Worm (Caenorhabditis elegans) whole organism, L4/young adult: ENCODE measurements around the gene tag-65.
A peak's percentile ranks its signal among the peaks of the same experiment; 100 is the strongest.

Source experiments
- W03F9.2 ChIP-seq: fragments of 150-350 bp; optimal IDR thresholded peaks from 2 replicates; lab custom pipeline; 2014; ENCODE audit warnings: missing biosample characterization, missing genetic modification characterization
- dao-5 ChIP-seq: sonication (generic microtip); optimal IDR thresholded peaks from 2 replicates; lab custom pipeline; 2016; ENCODE audit warnings: missing genotype, missing genetic modification characterization, moderate library complexity, missing compliant biosample characterization
- him-1 ChIP-seq: sonication (generic microtip); optimal IDR thresholded peaks from 2 replicates; lab custom pipeline; 2016; ENCODE audit warnings: missing genotype, missing genetic modification reagents, missing genetic modification characterization, missing compliant biosample characterization

tag-65 gene

DNA sequence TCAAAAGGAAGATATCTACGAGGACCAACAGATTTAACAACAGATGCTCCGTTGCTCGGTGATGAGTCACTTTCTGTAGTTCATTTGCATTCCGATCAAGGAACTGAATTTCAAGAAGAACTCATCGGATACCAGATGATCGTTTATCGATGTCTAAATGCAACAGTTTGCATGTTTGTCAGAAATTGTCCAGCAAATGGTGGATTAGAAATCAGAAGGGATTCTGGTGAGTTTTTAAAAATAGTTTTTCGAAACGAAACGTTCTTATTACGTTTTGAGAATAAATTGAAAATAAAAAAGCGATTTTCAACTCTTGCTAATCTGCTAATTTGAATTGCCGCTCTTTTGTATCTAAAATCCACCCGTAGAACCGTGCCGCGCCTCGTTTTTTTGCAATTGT is 1.5 kb upstream of the tag-65 start:
- TF ChIP-seq him-1 (tag; lab: Kevin White, UChicago) (no peak), dao-5 (tag; lab: Kevin White, UChicago) (no peak), W03F9.2 (no peak)

DNA sequence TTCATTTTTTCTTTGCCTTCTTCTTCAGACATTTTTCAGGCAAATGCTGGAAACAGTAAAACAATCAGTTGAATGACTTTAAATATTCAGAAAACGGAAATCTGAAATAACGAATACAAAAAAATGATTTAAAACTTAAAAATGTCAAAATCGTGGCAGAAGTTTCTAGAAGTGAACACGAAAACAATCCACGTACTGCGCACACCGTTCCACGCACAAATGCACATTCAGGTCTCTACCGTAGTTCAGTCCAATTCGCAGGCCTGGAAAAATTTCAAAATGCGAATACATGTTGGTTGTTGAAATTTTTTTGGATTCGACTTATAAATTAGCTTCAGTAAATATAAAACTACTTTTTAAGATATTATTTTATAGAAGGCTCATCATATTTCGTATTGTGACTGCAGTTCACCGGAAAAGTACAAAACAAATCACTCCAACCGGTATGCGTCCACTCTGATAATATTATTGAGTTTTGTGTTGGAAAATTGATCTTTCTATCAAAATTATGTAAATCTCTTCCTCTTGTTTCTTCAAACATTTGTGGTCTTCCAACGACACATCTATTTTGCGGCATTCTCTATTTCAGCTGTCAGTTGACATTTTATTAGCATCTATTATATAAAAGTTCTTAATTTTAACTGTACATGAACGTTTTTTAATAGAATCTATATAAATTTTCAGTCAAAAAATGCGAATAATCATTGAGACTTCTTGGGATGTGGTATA is 6.3 kb downstream of the tag-65 start, which contains the start of the genes mip-2 and F58G11.4:
Gene mip-2, minus strand, starts transcription at position 48 of the 729 bp plus-strand sequence.
Gene F58G11.4, plus strand, starts transcription at position 679 of the 729 bp plus-strand sequence.
- TF ChIP-seq him-1 (tag; lab: Kevin White, UChicago) (no peak), dao-5 (tag; lab: Kevin White, UChicago) (no peak), W03F9.2 (no peak)

DNA sequence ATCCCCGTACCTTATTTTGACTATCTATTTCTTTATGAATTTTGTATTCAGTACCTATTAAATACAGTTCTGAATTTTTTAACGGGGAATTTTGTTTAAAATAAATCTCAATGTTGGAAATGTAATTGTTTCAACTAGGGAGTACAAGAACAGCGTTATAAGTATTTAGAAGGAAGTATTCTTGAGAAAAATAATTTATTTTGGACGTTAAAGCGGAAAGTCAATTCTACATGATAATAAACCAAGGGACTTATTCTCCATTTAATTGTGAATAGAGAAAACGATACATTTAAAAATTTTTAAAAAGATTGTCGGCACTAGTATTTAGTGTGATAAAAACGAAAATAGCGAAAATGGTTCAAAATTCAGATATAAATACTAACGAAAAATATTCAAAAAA is 9.2 kb downstream of the tag-65 start:
- TF ChIP-seq him-1 (tag; lab: Kevin White, UChicago) (no peak), dao-5 (tag; lab: Kevin White, UChicago) (no peak), W03F9.2 (no peak)

DNA sequence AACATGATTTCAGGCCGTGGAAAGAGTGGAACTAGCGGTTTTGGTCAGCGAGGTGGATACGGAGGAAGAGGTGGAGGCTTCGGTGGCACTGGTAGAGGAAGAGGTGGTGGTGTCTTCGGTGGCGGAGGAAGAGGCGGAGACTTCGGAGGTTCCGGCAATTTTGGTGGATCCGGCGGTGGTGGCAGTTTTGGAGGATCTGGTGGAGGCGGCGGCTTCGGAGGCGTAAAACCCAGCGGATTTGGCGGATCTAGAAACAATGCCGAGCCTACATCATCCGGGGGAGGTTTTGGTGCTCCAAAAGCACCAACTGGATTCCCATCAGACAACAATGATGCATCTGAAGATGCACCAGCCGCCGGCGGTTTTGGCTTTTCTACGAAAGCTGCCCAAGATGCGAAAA is 10.1 kb downstream of the tag-65 start:
- TF ChIP-seq dao-5 (tag; lab: Kevin White, UChicago) (no peak), W03F9.2 (no peak), him-1 (tag; lab: Kevin White, UChicago) (no peak)

DNA sequence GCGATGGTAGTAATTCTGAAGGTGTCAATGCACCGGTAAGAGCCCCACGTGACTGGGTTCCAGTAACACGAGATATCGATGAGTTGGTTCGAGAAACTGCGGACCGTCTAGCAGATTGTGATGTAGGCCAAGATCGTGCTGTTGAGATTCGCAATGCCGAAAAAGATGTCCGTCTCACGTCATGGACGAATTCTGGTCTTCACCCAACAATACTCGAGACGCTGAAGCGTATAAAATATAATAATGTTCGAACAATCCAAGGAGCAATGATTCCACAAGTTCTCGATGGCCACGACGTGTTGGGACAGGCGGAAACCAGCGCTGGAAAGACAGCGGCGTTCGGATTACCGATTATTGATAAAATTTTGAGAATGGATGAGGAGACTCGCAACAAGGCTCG is 11.9 kb downstream of the tag-65 start:
- TF ChIP-seq W03F9.2 (no peak), him-1 (tag; lab: Kevin White, UChicago) (no peak), dao-5 (tag; lab: Kevin White, UChicago) (no peak)

DNA sequence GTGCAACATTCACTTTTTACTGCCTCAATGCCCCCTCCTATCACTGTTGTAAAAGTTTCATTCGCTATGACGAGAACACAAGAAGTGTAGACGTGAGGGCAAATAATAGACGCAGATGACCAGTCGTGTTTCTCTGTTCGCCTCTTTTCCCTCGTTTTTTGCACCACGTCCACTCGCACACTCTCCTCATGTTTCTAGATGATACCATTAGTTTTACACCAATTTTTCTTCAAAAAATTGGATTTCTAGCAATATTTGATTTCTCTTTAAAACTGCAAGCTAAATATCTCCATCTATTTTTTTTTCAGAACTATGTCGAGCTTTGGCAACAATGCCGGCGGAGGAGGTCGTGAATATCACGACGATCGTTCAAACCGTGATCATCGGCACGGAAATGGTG is 13.3 kb downstream of the tag-65 start, which contains the start of gene rde-12:
Gene rde-12, plus strand, starts transcription at position 301 of the 400 bp plus-strand sequence.
- TF ChIP-seq him-1 (tag; lab: Kevin White, UChicago) (no peak), W03F9.2 (no peak), dao-5 (tag; lab: Kevin White, UChicago) (no peak)

DNA sequence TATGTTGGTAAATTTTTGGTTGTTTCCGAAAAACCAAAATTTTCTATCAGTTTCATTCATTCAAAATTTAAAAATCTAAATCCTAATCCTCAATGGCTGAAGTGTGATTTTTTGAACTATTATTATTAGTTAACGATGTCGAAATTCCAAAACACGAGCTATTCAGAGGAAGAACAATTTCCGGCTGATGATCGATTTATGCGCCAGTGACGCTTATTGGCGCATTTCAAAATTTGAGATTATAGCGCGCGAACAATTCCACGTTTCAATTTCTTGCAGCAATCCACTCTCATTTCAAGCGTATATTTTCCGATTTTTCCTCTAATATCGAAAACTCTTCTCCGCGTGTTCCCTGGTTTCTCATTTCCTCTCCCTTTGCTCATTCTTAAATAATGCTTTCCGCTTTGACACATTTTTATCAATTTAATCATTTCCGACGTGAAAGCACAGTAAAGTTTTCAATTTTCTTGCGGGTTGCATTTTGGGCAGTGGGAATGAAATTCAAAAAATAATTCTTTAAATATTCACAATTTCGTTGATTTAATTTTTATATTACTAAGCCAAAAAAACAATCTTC is 14.0 kb downstream of the tag-65 start:
- TF ChIP-seq him-1 (tag; lab: Kevin White, UChicago): no peak
- TF ChIP-seq dao-5 (tag; lab: Kevin White, UChicago): no peak
- no peak for TF ChIP-seq W03F9.2

DNA sequence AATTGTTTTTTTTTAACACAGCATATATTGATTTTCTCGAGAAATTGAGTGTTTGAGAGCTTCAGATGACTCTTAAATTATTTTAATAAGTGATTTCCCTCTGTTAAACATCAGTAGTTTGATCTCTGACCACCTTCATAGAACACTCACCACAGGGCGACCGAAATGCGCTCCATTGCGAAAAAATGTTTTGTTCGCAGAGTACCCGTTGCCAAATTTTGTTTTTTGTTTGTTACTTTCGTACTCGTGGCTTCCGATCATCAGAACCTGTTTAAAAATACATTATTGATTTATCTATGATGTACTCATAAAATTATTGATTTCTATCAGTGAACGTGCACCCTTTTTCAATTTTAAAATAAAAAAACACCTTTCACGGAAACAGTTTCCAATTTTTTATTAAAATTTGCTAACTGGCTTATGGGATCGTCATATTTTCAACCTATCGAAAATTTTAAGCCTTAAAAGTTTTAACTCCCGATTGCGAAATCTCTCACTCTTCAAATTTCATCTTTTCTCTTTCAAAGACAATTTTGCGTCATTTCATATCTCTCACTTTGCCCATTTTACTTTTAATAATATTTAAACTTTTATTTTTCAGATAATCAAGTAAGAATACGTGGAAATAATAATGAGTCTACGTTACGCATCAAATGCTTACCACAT is 17.6 kb downstream of the tag-65 start, which contains the start of gene letm-1:
Gene letm-1, plus strand, starts transcription at position 598 of the 666 bp plus-strand sequence.
- TF ChIP-seq dao-5 (tag; lab: Kevin White, UChicago) (no peak), him-1 (tag; lab: Kevin White, UChicago) (no peak), W03F9.2 (no peak)

DNA sequence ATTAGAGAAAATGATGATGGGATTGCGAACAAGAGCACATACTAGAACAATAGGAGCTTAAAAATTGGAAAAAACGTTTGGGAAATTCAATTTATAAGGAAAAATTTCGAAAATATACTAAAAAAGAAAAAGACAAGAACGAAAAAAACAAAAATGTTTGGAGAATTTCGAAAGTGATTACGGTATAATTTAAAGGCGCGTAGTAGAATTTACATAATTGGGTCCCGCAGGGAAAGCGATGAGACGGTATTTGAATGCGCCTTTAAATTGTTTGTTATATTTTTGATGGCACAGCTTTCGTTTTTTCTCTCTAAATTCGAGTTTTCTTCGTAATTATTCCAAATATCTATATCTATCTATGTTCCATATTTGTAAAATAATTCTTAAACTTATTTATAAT is 18.3 kb downstream of the tag-65 start:
- TF ChIP-seq dao-5 (tag; lab: Kevin White, UChicago) (no peak), W03F9.2 (peak; percentile 68)

DNA sequence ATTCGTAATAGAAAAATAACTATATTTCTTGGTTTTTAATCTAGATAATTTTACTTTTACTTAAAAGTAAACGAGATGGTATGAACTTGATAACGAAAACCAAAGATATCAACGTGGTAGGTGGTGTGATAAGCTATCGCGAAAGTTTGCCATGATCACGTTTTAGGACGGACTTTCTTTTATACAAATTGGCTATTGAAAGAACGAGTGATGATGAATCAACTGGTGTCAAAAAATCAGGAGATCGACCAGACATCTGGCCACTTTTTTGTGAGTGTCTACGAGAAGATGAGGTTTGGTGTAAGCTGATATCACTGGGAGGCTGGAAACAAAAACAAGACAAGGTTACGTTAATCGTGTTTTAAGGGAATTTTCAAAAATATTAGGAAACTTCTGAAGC is 19.2 kb downstream of the tag-65 start:
- TF ChIP-seq W03F9.2 (no peak), him-1 (tag; lab: Kevin White, UChicago) (no peak), dao-5 (tag; lab: Kevin White, UChicago) (no peak)

DNA sequence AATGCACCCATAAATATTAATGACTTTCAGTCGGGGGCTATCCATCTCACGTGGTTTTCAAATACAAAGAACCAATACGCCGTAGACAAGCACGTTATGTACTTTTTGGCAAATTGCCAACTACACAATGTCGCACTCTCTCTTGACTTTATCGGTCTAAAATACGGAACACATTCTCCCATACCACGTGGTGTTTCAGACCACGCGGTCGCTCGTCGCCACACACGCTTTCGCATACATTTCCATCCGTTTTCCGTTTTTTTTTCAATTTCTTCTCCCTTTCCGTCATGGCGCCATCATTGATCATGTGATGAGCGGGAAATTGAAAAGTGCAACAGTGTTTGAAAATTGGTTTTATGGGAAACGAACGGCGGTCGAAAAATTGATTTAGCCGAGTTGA is 19.8 kb downstream of the tag-65 start:
- TF ChIP-seq W03F9.2 (peak; percentile 28), him-1 (tag; lab: Kevin White, UChicago) (no peak)

DNA sequence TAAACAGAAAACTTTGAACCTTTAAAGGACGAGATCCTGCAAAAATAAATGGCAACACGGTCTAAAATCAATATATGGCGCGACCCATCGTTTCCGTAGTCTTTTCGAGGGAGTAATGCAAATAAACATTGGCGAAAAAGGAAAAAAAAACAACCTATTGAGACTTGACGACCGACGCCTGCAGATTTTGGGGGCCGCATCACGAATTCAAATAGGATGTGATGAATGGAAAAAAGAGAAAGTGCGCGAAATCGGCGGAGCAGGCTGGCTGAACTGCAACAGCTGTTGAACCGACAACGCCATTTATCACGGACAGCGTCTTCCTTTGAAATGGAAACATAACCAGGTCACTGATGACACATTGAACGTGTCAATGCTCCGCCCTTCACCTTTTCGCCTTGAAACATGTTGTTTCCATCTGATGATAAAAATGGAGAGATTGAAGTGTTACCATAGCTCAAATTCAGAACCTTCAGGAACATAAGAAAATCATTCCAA is 20.5 kb downstream of the tag-65 start:
- TF ChIP-seq dao-5 (tag; lab: Kevin White, UChicago) (no peak), W03F9.2 (no peak)

DNA sequence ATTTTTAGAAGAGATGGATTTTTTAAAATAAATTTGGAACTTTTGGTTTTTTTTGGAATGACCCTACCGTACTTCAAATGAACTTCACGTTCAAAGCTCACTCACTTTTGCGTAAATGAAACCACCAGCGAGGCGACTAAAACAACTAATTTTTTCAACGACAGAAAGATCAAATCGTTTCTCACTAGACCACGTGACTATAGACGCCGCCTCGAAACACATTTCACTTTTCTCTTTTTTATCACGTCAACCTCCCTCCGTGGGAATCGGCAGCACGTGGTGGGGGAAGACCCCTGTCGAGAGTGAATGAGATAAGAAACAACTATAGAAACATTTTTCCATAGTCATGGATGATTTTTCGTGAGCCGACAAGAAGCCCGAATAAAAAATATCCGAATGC is 21.1 kb downstream of the tag-65 start:
- TF ChIP-seq him-1 (tag; lab: Kevin White, UChicago): no peak
- peak; percentile 29 for TF ChIP-seq W03F9.2
